Fruit fly (Drosophila melanogaster) whole organism, prepupa: Measurements from ENCODE around the gene CG6938.

ENCODE experiments used
- CG11762 ChIP-seq: fragments of 200-800 bp; sonication (Bioruptor generic); optimal IDR thresholded peaks from 3 replicates; lab custom pipeline; 2016; ENCODE audit warnings: missing biosample characterization, missing genetic modification characterization; ENCODE audit not compliant: insufficient read depth
- CG4318 ChIP-seq: fragments of 200-800 bp; sonication (Bioruptor generic); optimal IDR thresholded peaks from 3 replicates; lab custom pipeline; 2017; ENCODE audit warnings: missing biosample characterization, mild to moderate bottlenecking, missing genetic modification characterization
- CG8119 ChIP-seq: fragments of 200-800 bp; sonication (Bioruptor generic); IDR thresholded peaks from 3 replicates; pipeline ENCODE4 v1.3.6; 2022; ENCODE audit warnings: missing biosample characterization, missing genetic modification characterization
- OdsH ChIP-seq: fragments of 200-800 bp; sonication (Bioruptor generic); optimal IDR thresholded peaks from 3 replicates; lab custom pipeline; 2016; ENCODE audit warnings: missing biosample characterization, missing genetic modification characterization
- Sox102F ChIP-seq: fragments of 200-800 bp; sonication (Bioruptor generic); optimal IDR thresholded peaks from 2 replicates; lab custom pipeline; 2016; ENCODE audit warnings: missing biosample characterization, mild to moderate bottlenecking, missing genetic modification characterization

dm6 chr3L:12039084-12039483, 54.4 kb downstream of the CG6938 start:
- TF ChIP-seq CG4318 (GFP tag; lab: Kevin White, UChicago) (no peak), CG11762 (GFP tag; lab: Kevin White, UChicago) (no peak), Sox102F (GFP tag; lab: Kevin White, UChicago) (no peak), CG8119 (GFP tag; lab: Robert Waterston, UW) (no peak), OdsH (no peak)
